Worm (Caenorhabditis elegans): Measurements from ENCODE around the gene srj-6.

srj-6 gene

ce11 chrV:635630-636029 lies 18.7 kb downstream of the srj-6 start:
- no peak for TF ChIP-seq T22C8.4 (GFP tag; IDR thresholded peaks at IDR 0.05)
- no peak for TF ChIP-seq ztf-23 (GFP tag; IDR thresholded peaks at IDR 0.05)
- no peak for TF ChIP-seq klf-2 (GFP tag; conservative IDR thresholded peaks at IDR 0.05)
- no peak for TF ChIP-seq cog-1 (tag; optimal IDR thresholded peaks at IDR 0.05)

DNA sequence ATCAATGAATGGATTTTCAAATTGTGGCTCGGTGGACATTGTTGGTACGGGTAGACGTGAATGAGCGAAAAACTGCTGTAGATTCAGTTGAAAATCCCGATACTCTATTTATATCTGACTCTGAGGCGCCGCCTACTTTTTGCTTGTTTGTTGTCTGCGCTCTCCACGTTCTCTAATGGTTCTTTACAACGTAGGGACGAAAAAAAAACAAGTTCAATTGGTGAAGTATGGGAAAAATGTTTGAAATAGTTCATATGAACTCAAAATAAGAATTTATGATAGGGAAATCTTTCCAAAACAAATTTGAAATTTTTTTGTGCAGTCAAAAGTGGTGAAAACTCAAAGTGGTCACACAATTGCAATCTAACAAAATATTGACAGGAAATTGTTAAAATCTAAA lies 19.4 kb downstream of the srj-6 start, which contains the start of gene F48G7.10:
Gene F48G7.10, minus strand, starts transcription at position 101 of the 400 bp plus-strand sequence.
- no peak for TF ChIP-seq med-1 (GFP tag; optimal IDR thresholded peaks at IDR 0.05; ENCODE audit: insufficient read depth)
- no peak for TF ChIP-seq ref-1 (GFP tag; conservative IDR thresholded peaks at IDR 0.05)

ce11 chrV:631832-632231 lies 22.5 kb downstream of the srj-6 start:
- no peak for TF ChIP-seq T22C8.4 (GFP tag; IDR thresholded peaks at IDR 0.05)
- no peak for TF ChIP-seq flt-1 (GFP tag; IDR thresholded peaks at IDR 0.05)

ce11 chrV:628527-628926 lies 25.8 kb downstream of the srj-6 start, which contains the start of gene F48G7.9:
Gene F48G7.9 (minus strand): TSS chrV:628627.
- no peak for TF ChIP-seq ref-1 (GFP tag; conservative IDR thresholded peaks at IDR 0.05)
- no peak for TF ChIP-seq ztf-29 (GFP tag; IDR thresholded peaks at IDR 0.05)
- no peak for TF ChIP-seq tab-1 (GFP tag; IDR thresholded peaks at IDR 0.05)
- TF ChIP-seq flt-1 (GFP tag; IDR thresholded peaks at IDR 0.05): no peak
- TF ChIP-seq ztf-23 (GFP tag; IDR thresholded peaks at IDR 0.05): no peak
- TF ChIP-seq T22C8.4 (GFP tag; IDR thresholded peaks at IDR 0.05): no peak
- TF ChIP-seq cog-1 (tag; optimal IDR thresholded peaks at IDR 0.05): no peak
- TF ChIP-seq med-1 (GFP tag; optimal IDR thresholded peaks at IDR 0.05; ENCODE audit: insufficient read depth): no peak
- TF ChIP-seq klf-2 (GFP tag; conservative IDR thresholded peaks at IDR 0.05): no peak

DNA sequence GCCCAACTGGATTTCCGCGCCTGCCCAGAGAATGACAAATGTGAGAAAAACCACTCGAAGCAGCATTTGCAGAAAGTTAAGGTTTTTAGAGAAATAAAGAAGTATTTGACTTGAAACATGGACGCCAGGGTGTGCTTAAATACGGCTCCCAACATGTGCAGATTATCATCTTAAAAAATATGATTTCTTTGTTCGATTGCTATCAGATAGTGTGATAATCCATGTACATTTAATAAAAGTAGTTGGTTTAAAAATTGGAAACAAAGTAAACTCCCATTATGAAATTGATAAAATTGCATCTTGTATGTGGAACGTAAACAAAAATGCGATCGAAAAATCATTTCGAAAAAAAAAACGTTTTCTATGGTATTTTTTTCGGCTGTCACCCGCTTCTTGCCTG lies 26.7 kb downstream of the srj-6 start, which contains the start of gene F48G7.8:
Gene F48G7.8, minus strand, starts transcription at position 101 of the 400 bp plus-strand sequence.
- no peak for TF ChIP-seq cog-1 (tag; optimal IDR thresholded peaks at IDR 0.05)
- no peak for TF ChIP-seq klf-2 (GFP tag; conservative IDR thresholded peaks at IDR 0.05)

ce11 chrV:626321-626720 lies 28.0 kb downstream of the srj-6 start, which contains the start of gene F48G7.7:
Gene F48G7.7 (minus strand): TSS chrV:626421.
- TF ChIP-seq flt-1 (GFP tag; IDR thresholded peaks at IDR 0.05): no peak
- TF ChIP-seq cog-1 (tag; optimal IDR thresholded peaks at IDR 0.05): no peak
- TF ChIP-seq tab-1 (GFP tag; IDR thresholded peaks at IDR 0.05): no peak
- no peak for TF ChIP-seq T22C8.4 (GFP tag; IDR thresholded peaks at IDR 0.05)
- TF ChIP-seq ref-1 (GFP tag; conservative IDR thresholded peaks at IDR 0.05): no peak
- TF ChIP-seq ztf-29 (GFP tag; IDR thresholded peaks at IDR 0.05): no peak
- no peak for TF ChIP-seq klf-2 (GFP tag; conservative IDR thresholded peaks at IDR 0.05)
- no peak for TF ChIP-seq ztf-23 (GFP tag; IDR thresholded peaks at IDR 0.05)
- TF ChIP-seq med-1 (GFP tag; optimal IDR thresholded peaks at IDR 0.05; ENCODE audit: insufficient read depth): no peak

- TF ChIP-seq ztf-23 (GFP tag; IDR thresholded peaks at IDR 0.05) (no peak), cog-1 (tag; optimal IDR thresholded peaks at IDR 0.05) (no peak)
Observed at ce11 chrV:624922-625321, 29.4 kb downstream of the srj-6 start, which contains the start of gene srt-17. Gene srt-17 (minus strand): TSS chrV:625022.

- TF ChIP-seq ztf-23 (GFP tag; IDR thresholded peaks at IDR 0.05) (no peak), klf-2 (GFP tag; conservative IDR thresholded peaks at IDR 0.05) (no peak), cog-1 (tag; optimal IDR thresholded peaks at IDR 0.05) (no peak), ref-1 (GFP tag; conservative IDR thresholded peaks at IDR 0.05) (no peak), med-1 (GFP tag; optimal IDR thresholded peaks at IDR 0.05; ENCODE audit: insufficient read depth) (no peak), ztf-29 (GFP tag; IDR thresholded peaks at IDR 0.05) (no peak)
Observed at ce11 chrV:622902-623301, 31.4 kb downstream of the srj-6 start, which contains the start of gene F48G7.5. Gene F48G7.5 (minus strand): TSS chrV:622935.

DNA sequence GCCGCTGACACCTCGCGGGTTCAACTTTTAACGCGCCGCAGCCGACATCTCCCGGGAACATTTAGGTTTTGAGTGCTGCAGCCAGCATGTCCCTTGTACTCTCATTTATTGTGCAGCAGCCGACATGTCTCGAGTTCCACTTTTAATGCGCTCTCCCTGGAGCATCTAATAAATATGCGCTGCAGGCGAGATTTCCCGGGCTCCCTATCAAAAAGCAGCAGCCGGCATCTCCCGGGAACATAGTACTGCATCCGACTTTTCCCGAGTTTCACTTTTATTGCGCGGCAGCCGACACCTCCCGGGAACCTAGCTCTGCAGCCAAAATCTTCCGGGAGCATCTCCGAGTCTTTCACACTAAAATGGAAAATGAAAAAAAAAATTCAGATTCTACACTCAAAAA lies 33.3 kb downstream of the srj-6 start:
- TF ChIP-seq T22C8.4 (GFP tag; IDR thresholded peaks at IDR 0.05): no peak
- no peak for TF ChIP-seq tab-1 (GFP tag; IDR thresholded peaks at IDR 0.05)
- TF ChIP-seq ztf-23 (GFP tag; IDR thresholded peaks at IDR 0.05): no peak
- no peak for TF ChIP-seq ztf-29 (GFP tag; IDR thresholded peaks at IDR 0.05)
- TF ChIP-seq med-1 (GFP tag; optimal IDR thresholded peaks at IDR 0.05; ENCODE audit: insufficient read depth): no peak
- no peak for TF ChIP-seq cog-1 (tag; optimal IDR thresholded peaks at IDR 0.05)
- TF ChIP-seq klf-2 (GFP tag; conservative IDR thresholded peaks at IDR 0.05): no peak
- no peak for TF ChIP-seq ref-1 (GFP tag; conservative IDR thresholded peaks at IDR 0.05)

- TF ChIP-seq T22C8.4 (GFP tag; IDR thresholded peaks at IDR 0.05): no peak
- TF ChIP-seq cog-1 (tag; optimal IDR thresholded peaks at IDR 0.05): peak; percentile 24
Observed at ce11 chrV:619054-619453, 35.2 kb downstream of the srj-6 start, which contains the start of gene F48G7.4. Gene F48G7.4 (plus strand): TSS chrV:619453.

- TF ChIP-seq tab-1 (GFP tag; IDR thresholded peaks at IDR 0.05) (no peak), cog-1 (tag; optimal IDR thresholded peaks at IDR 0.05) (no peak), ztf-23 (GFP tag; IDR thresholded peaks at IDR 0.05) (no peak), klf-2 (GFP tag; conservative IDR thresholded peaks at IDR 0.05) (no peak), flt-1 (GFP tag; IDR thresholded peaks at IDR 0.05) (no peak), ref-1 (GFP tag; conservative IDR thresholded peaks at IDR 0.05) (no peak), T22C8.4 (GFP tag; IDR thresholded peaks at IDR 0.05) (no peak), med-1 (GFP tag; optimal IDR thresholded peaks at IDR 0.05; ENCODE audit: insufficient read depth) (no peak), ztf-29 (GFP tag; IDR thresholded peaks at IDR 0.05) (no peak)
Observed at ce11 chrV:617917-618316, 36.4 kb downstream of the srj-6 start.
